Worm (Caenorhabditis elegans) whole organism, early embryonic: ENCODE results near the gene dct-6.

Source experiments
- B0310.2 ChIP-seq: sonication (generic microtip); optimal IDR thresholded peaks from 2 replicates; lab custom pipeline; 2016; ENCODE audit warnings: mild to moderate bottlenecking, missing genetic modification characterization, missing compliant biosample characterization
- F13C5.2 ChIP-seq: sonication (generic microtip); optimal IDR thresholded peaks from 2 replicates; lab custom pipeline; 2017; ENCODE audit warnings: mild to moderate bottlenecking, missing genetic modification characterization, inconsistent platforms, missing compliant biosample characterization
- aly-1 ChIP-seq: sonication (generic microtip); optimal IDR thresholded peaks from 2 replicates; lab custom pipeline; 2016; ENCODE audit warnings: missing genetic modification characterization, missing compliant biosample characterization
- ama-1 ChIP-seq: fragments of 150-350 bp; optimal IDR thresholded peaks from 2 replicates; lab custom pipeline; 2014
- ceh-13 ChIP-seq: fragments of 200-800 bp; sonication (Bioruptor generic); optimal IDR thresholded peaks from 2 replicates; lab custom pipeline; 2018; ENCODE audit warnings: mild to moderate bottlenecking, missing genetic modification characterization, missing compliant biosample characterization
- ceh-36 ChIP-seq: sonication (generic microtip); optimal IDR thresholded peaks from 2 replicates; lab custom pipeline; 2016; ENCODE audit warnings: missing genetic modification characterization, inconsistent platforms, missing compliant biosample characterization
- ets-7 ChIP-seq: sonication (generic microtip); optimal IDR thresholded peaks from 2 replicates; lab custom pipeline; 2016; ENCODE audit warnings: missing genotype, missing genetic modification characterization, missing compliant biosample characterization
- flt-1 ChIP-seq: fragments of 200-800 bp; sonication (Bioruptor generic); IDR thresholded peaks from 2 replicates; pipeline ENCODE4 v1.3.6; 2022; ENCODE audit warnings: missing genetic modification characterization, missing compliant biosample characterization
- hmbx-1 ChIP-seq: sonication (generic microtip); optimal IDR thresholded peaks from 2 replicates; lab custom pipeline; 2016; ENCODE audit warnings: mild to moderate bottlenecking, missing genetic modification characterization, missing compliant biosample characterization
- hmg-4 ChIP-seq: fragments of 200-800 bp; sonication (Bioruptor generic); optimal IDR thresholded peaks from 2 replicates; lab custom pipeline; 2018; ENCODE audit warnings: mild to moderate bottlenecking, missing genetic modification characterization, missing compliant biosample characterization
- hnd-1 ChIP-seq: sonication (generic microtip); optimal IDR thresholded peaks from 2 replicates; lab custom pipeline; 2016; ENCODE audit warnings: missing genetic modification characterization, missing compliant biosample characterization
- pes-1 ChIP-seq: fragments of 200-800 bp; sonication (Bioruptor generic); IDR thresholded peaks from 2 replicates; pipeline ENCODE4 v1.3.6; 2022; ENCODE audit warnings: missing genetic modification reagents, missing genetic modification characterization, missing compliant biosample characterization
- scrt-1 ChIP-seq: fragments of 200-800 bp; sonication (Bioruptor generic); IDR thresholded peaks from 2 replicates; pipeline ENCODE4 v1.3.6; 2022; ENCODE audit warnings: missing genetic modification characterization, missing compliant biosample characterization
- sea-1 ChIP-seq: fragments of 200-800 bp; sonication (Bioruptor generic); conservative IDR thresholded peaks from 2 replicates; pipeline ENCODE4 v1.3.6; 2022; ENCODE audit warnings: missing genetic modification characterization, missing compliant biosample characterization
- tbx-11 ChIP-seq: fragments of 200-800 bp; sonication (Bioruptor generic); IDR thresholded peaks from 2 replicates; pipeline ENCODE4 v1.3.6; 2022; ENCODE audit warnings: missing genetic modification characterization, missing compliant biosample characterization
- tbx-37 ChIP-seq: fragments of 200-800 bp; sonication (Bioruptor generic); conservative IDR thresholded peaks from 2 replicates; pipeline ENCODE4 v1.3.6; 2022; ENCODE audit warnings: missing genetic modification reagents, missing genetic modification characterization, missing compliant biosample characterization
- tra-4 ChIP-seq: sonication (generic microtip); optimal IDR thresholded peaks from 2 replicates; lab custom pipeline; 2017; ENCODE audit warnings: missing genetic modification characterization, missing compliant biosample characterization

dct-6 gene

ce11 chrIII:5949817-5950216 lies 16.4 kb upstream of the dct-6 start:
- TF ChIP-seq scrt-1 (GFP tag; lab: Robert Waterston, UW) (no peak), pes-1 (GFP tag; lab: Robert Waterston, UW) (no peak), ceh-13 (no peak), ceh-36 (tag; lab: Kevin White, UChicago) (no peak), flt-1 (GFP tag; lab: Robert Waterston, UW) (no peak), hmbx-1 (tag; lab: Kevin White, UChicago) (no peak), B0310.2 (no peak), ets-7 (no peak), F13C5.2 (tag; lab: Kevin White, UChicago) (no peak), hmg-4 (GFP tag; lab: Kevin White, UChicago) (no peak), hnd-1 (tag; lab: Kevin White, UChicago) (no peak), sea-1 (no peak), tra-4 (tag; lab: Kevin White, UChicago) (no peak), tbx-37 (GFP tag; lab: Robert Waterston, UW) (no peak), aly-1 (tag; lab: Kevin White, UChicago) (no peak), ama-1 (lab: Kevin White, UChicago) (no peak), tbx-11 (GFP tag; lab: Robert Waterston, UW) (no peak)

ce11 chrIII:5950756-5951345 lies 15.4 kb upstream of the dct-6 start:
- TF ChIP-seq flt-1 (GFP tag; lab: Robert Waterston, UW) (no peak), hmg-4 (GFP tag; lab: Kevin White, UChicago) (no peak), hnd-1 (tag; lab: Kevin White, UChicago) (no peak), ceh-36 (tag; lab: Kevin White, UChicago) (no peak), tra-4 (tag; lab: Kevin White, UChicago) (no peak), aly-1 (tag; lab: Kevin White, UChicago) (no peak), F13C5.2 (tag; lab: Kevin White, UChicago) (no peak), tbx-37 (GFP tag; lab: Robert Waterston, UW) (no peak), ceh-13 (no peak), B0310.2 (no peak), pes-1 (GFP tag; lab: Robert Waterston, UW) (no peak), ama-1 (lab: Kevin White, UChicago) (no peak), tbx-11 (GFP tag; lab: Robert Waterston, UW) (no peak), scrt-1 (GFP tag; lab: Robert Waterston, UW) (no peak)

ce11 chrIII:5951589-5952378 lies 14.4 kb upstream of the dct-6 start:
- TF ChIP-seq tbx-11 (GFP tag; lab: Robert Waterston, UW) (no peak), ama-1 (lab: Kevin White, UChicago) (no peak), B0310.2 (no peak), ceh-36 (tag; lab: Kevin White, UChicago) (no peak), hnd-1 (tag; lab: Kevin White, UChicago) (no peak), sea-1 (no peak), hmg-4 (GFP tag; lab: Kevin White, UChicago) (no peak), ceh-13 (no peak), scrt-1 (GFP tag; lab: Robert Waterston, UW) (no peak), tra-4 (tag; lab: Kevin White, UChicago) (no peak), tbx-37 (GFP tag; lab: Robert Waterston, UW) (no peak), ets-7 (no peak), pes-1 (GFP tag; lab: Robert Waterston, UW) (no peak), hmbx-1 (tag; lab: Kevin White, UChicago) (no peak), F13C5.2 (tag; lab: Kevin White, UChicago) (no peak), flt-1 (GFP tag; lab: Robert Waterston, UW) (no peak), aly-1 (tag; lab: Kevin White, UChicago) (no peak)

- TF ChIP-seq tbx-11 (GFP tag; lab: Robert Waterston, UW) = no peak
- TF ChIP-seq tra-4 (tag; lab: Kevin White, UChicago) = no peak
- no peak for TF ChIP-seq hmg-4 (GFP tag; lab: Kevin White, UChicago)
- TF ChIP-seq B0310.2 = no peak
- TF ChIP-seq scrt-1 (GFP tag; lab: Robert Waterston, UW) = no peak
- no peak for TF ChIP-seq sea-1
- TF ChIP-seq aly-1 (tag; lab: Kevin White, UChicago) = no peak
- TF ChIP-seq pes-1 (GFP tag; lab: Robert Waterston, UW) = no peak
- TF ChIP-seq ama-1 (lab: Kevin White, UChicago) = no peak
- no peak for TF ChIP-seq flt-1 (GFP tag; lab: Robert Waterston, UW)
- no peak for TF ChIP-seq hnd-1 (tag; lab: Kevin White, UChicago)
- no peak for TF ChIP-seq ets-7
- TF ChIP-seq ceh-13 = no peak
- TF ChIP-seq ceh-36 (tag; lab: Kevin White, UChicago) = no peak
- no peak for TF ChIP-seq tbx-37 (GFP tag; lab: Robert Waterston, UW)
- no peak for TF ChIP-seq F13C5.2 (tag; lab: Kevin White, UChicago)
- no peak for TF ChIP-seq hmbx-1 (tag; lab: Kevin White, UChicago)
Measured at ce11 chrIII:5953041-5953912, 12.9 kb upstream of the dct-6 start.

ce11 chrIII:5953913-5954290 lies 12.3 kb upstream of the dct-6 start:
- TF ChIP-seq ceh-36 (tag; lab: Kevin White, UChicago) = no peak
- TF ChIP-seq ceh-13 = peak; percentile 2
- 0 out of 2 replicates have a peak, but pooled peaks have one; percentile 21 for TF ChIP-seq tbx-11 (GFP tag; lab: Robert Waterston, UW)
